Worm (Caenorhabditis elegans) whole organism, late embryonic: Measurements from ENCODE around the gene spe-36.

Experiments used
- C08G9.2 ChIP-seq: sonication (generic microtip); optimal IDR thresholded peaks from 2 replicates; lab custom pipeline; 2016; ENCODE audit warnings: mild to moderate bottlenecking, missing genetic modification characterization, moderate library complexity, missing compliant biosample characterization
- Y22D7AL.16 ChIP-seq: sonication (generic microtip); optimal IDR thresholded peaks from 2 replicates; lab custom pipeline; 2016; ENCODE audit warnings: missing genetic modification characterization, missing compliant biosample characterization
- ahr-1 ChIP-seq: sonication (generic microtip); optimal IDR thresholded peaks from 2 replicates; lab custom pipeline; 2016; ENCODE audit warnings: missing genetic modification characterization, missing compliant biosample characterization
- ceh-14 ChIP-seq: sonication (generic microtip); optimal IDR thresholded peaks from 2 replicates; lab custom pipeline; 2016; ENCODE audit warnings: missing genotype, missing genetic modification characterization, missing compliant biosample characterization
- ceh-2 ChIP-seq: sonication (generic microtip); optimal IDR thresholded peaks from 2 replicates; lab custom pipeline; 2016; ENCODE audit warnings: missing genotype, missing genetic modification characterization, missing compliant biosample characterization
- ceh-22 ChIP-seq: sonication (generic microtip); optimal IDR thresholded peaks from 2 replicates; lab custom pipeline; 2017; ENCODE audit warnings: missing biosample characterization, missing genetic modification characterization
- ceh-24 ChIP-seq: sonication (generic microtip); optimal IDR thresholded peaks from 2 replicates; lab custom pipeline; 2016; ENCODE audit warnings: mild to moderate bottlenecking, missing genetic modification characterization, missing compliant biosample characterization
- ceh-30 ChIP-seq: fragments of 150-350 bp; optimal IDR thresholded peaks from 2 replicates; lab custom pipeline; 2014; ENCODE audit warnings: missing biosample characterization, missing genetic modification characterization
- ceh-45 ChIP-seq: fragments of 200-800 bp; sonication (Bioruptor generic); IDR thresholded peaks from 2 replicates; pipeline ENCODE4 v1.3.6; 2022; ENCODE audit warnings: missing genetic modification reagents, missing genetic modification characterization, missing compliant biosample characterization
- ceh-48 ChIP-seq: sonication (generic microtip); optimal IDR thresholded peaks from 2 replicates; lab custom pipeline; 2016; ENCODE audit warnings: missing genetic modification characterization, inconsistent platforms, missing compliant biosample characterization
- ceh-9 ChIP-seq: sonication (generic microtip); optimal IDR thresholded peaks from 2 replicates; lab custom pipeline; 2016; ENCODE audit warnings: mild to moderate bottlenecking, missing genetic modification characterization, inconsistent platforms, missing compliant biosample characterization
- che-1 ChIP-seq: sonication (generic microtip); optimal IDR thresholded peaks from 2 replicates; lab custom pipeline; 2016; ENCODE audit warnings: mild to moderate bottlenecking, missing genetic modification characterization, missing compliant biosample characterization
- dve-1 ChIP-seq: sonication (generic microtip); optimal IDR thresholded peaks from 2 replicates; lab custom pipeline; 2017; ENCODE audit warnings: antibody characterized with exemption, mild to moderate bottlenecking, missing genetic modification characterization, missing compliant biosample characterization
- elt-2 ChIP-seq: sonication (generic microtip); optimal IDR thresholded peaks from 2 replicates; lab custom pipeline; 2016; ENCODE audit warnings: missing genetic modification reagents, missing genetic modification characterization, missing compliant biosample characterization
- elt-4 ChIP-seq: sonication (generic microtip); optimal IDR thresholded peaks from 2 replicates; lab custom pipeline; 2016; ENCODE audit warnings: missing genetic modification characterization, missing compliant biosample characterization
- ets-4 ChIP-seq: sonication (generic microtip); optimal IDR thresholded peaks from 2 replicates; lab custom pipeline; 2016; ENCODE audit warnings: missing genetic modification characterization, missing compliant biosample characterization
- eyg-1 ChIP-seq: sonication (generic microtip); optimal IDR thresholded peaks from 2 replicates; lab custom pipeline; 2016; ENCODE audit warnings: missing genotype, missing genetic modification characterization, missing compliant biosample characterization
- fkh-10 ChIP-seq: fragments of 150-350 bp; optimal IDR thresholded peaks from 2 replicates; lab custom pipeline; 2014; ENCODE audit warnings: missing biosample characterization, missing genetic modification reagents, missing genetic modification characterization
- fkh-6 ChIP-seq: sonication (generic microtip); optimal IDR thresholded peaks from 2 replicates; lab custom pipeline; 2016; ENCODE audit warnings: missing genetic modification characterization, missing compliant biosample characterization
- hlh-13 ChIP-seq: fragments of 200-800 bp; sonication (Bioruptor generic); optimal IDR thresholded peaks from 2 replicates; lab custom pipeline; 2018; ENCODE audit warnings: mild to moderate bottlenecking, missing genetic modification characterization, missing compliant biosample characterization
- hlh-30 ChIP-seq: sonication (generic microtip); optimal IDR thresholded peaks from 2 replicates; lab custom pipeline; 2017; ENCODE audit warnings: antibody characterized with exemption, missing genetic modification characterization, missing compliant biosample characterization; ENCODE audit not compliant: insufficient read depth
- hlh-6 ChIP-seq: sonication (generic microtip); optimal IDR thresholded peaks from 2 replicates; lab custom pipeline; 2016; ENCODE audit warnings: missing genotype, missing genetic modification characterization, missing compliant biosample characterization
- hlh-8 ChIP-seq: sonication (generic microtip); optimal IDR thresholded peaks from 2 replicates; lab custom pipeline; 2016; ENCODE audit warnings: missing genotype, missing genetic modification characterization, missing compliant biosample characterization
- lim-6 ChIP-seq: sonication (generic microtip); optimal IDR thresholded peaks from 2 replicates; lab custom pipeline; 2016; ENCODE audit warnings: missing genetic modification characterization, missing compliant biosample characterization
- lin-11 ChIP-seq: fragments of 200-800 bp; sonication (Bioruptor generic); optimal IDR thresholded peaks from 2 replicates; lab custom pipeline; 2018; ENCODE audit warnings: mild to moderate bottlenecking, missing genetic modification characterization, missing compliant biosample characterization
- madf-2 ChIP-seq: sonication (generic microtip); optimal IDR thresholded peaks from 2 replicates; lab custom pipeline; 2017; ENCODE audit warnings: missing genetic modification characterization, missing compliant biosample characterization
- mec-3 ChIP-seq: sonication (generic microtip); optimal IDR thresholded peaks from 2 replicates; lab custom pipeline; 2016; ENCODE audit warnings: borderline replicate concordance, missing genetic modification characterization, missing compliant biosample characterization
- nhr-11 ChIP-seq: fragments of 150-350 bp; optimal IDR thresholded peaks from 2 replicates; lab custom pipeline; 2014; ENCODE audit warnings: missing biosample characterization, missing genetic modification characterization
- nhr-232 ChIP-seq: sonication (generic microtip); optimal IDR thresholded peaks from 2 replicates; lab custom pipeline; 2016; ENCODE audit warnings: missing genetic modification characterization, missing compliant biosample characterization
- npax-4 ChIP-seq: sonication (generic microtip); optimal IDR thresholded peaks from 2 replicates; lab custom pipeline; 2016; ENCODE audit warnings: missing genetic modification characterization, missing compliant biosample characterization
- odd-2 ChIP-seq: sonication (generic microtip); optimal IDR thresholded peaks from 2 replicates; lab custom pipeline; 2017; ENCODE audit warnings: antibody characterized with exemption, mild to moderate bottlenecking, missing genetic modification characterization, missing compliant biosample characterization
- pag-3 ChIP-seq: sonication (generic microtip); optimal IDR thresholded peaks from 2 replicates; lab custom pipeline; 2016; ENCODE audit warnings: missing compliant biosample characterization, missing genetic modification characterization, borderline replicate concordance
- pat-9 ChIP-seq: fragments of 200-800 bp; sonication (Bioruptor generic); optimal IDR thresholded peaks from 2 replicates; lab custom pipeline; 2018; ENCODE audit warnings: mild to moderate bottlenecking, missing genetic modification characterization, moderate library complexity, missing compliant biosample characterization
- pha-2 ChIP-seq: sonication (generic microtip); optimal IDR thresholded peaks from 2 replicates; lab custom pipeline; 2017; ENCODE audit warnings: mild to moderate bottlenecking, missing genetic modification characterization, missing compliant biosample characterization
- pqm-1 ChIP-seq: sonication (generic microtip); optimal IDR thresholded peaks from 2 replicates; lab custom pipeline; 2016; ENCODE audit warnings: missing genetic modification characterization, missing compliant biosample characterization
- ref-2 ChIP-seq: sonication (generic microtip); optimal IDR thresholded peaks from 2 replicates; lab custom pipeline; 2016; ENCODE audit warnings: missing genetic modification characterization, missing compliant biosample characterization
- rnt-1 ChIP-seq: sonication (generic microtip); optimal IDR thresholded peaks from 2 replicates; lab custom pipeline; 2016; ENCODE audit warnings: missing genetic modification characterization, missing compliant biosample characterization
- sdc-2 ChIP-seq: sonication (generic microtip); optimal IDR thresholded peaks from 2 replicates; lab custom pipeline; 2016; ENCODE audit warnings: missing genotype, missing genetic modification characterization, missing compliant biosample characterization
- sox-2 ChIP-seq: fragments of 200-800 bp; sonication (Bioruptor generic); IDR thresholded peaks from 2 replicates; pipeline ENCODE4 v1.3.6; 2022; ENCODE audit warnings: missing genetic modification reagents, missing genetic modification characterization, missing compliant biosample characterization
- sox-4 ChIP-seq: sonication (generic microtip); optimal IDR thresholded peaks from 2 replicates; lab custom pipeline; 2017; ENCODE audit warnings: mild to moderate bottlenecking, missing genetic modification characterization, inconsistent platforms, missing compliant biosample characterization
- tbx-2 ChIP-seq: sonication (generic microtip); optimal IDR thresholded peaks from 2 replicates; lab custom pipeline; 2016; ENCODE audit warnings: missing genetic modification characterization, missing compliant biosample characterization
- tbx-7 ChIP-seq: sonication (generic microtip); optimal IDR thresholded peaks from 2 replicates; lab custom pipeline; 2016; ENCODE audit warnings: missing genotype, missing genetic modification characterization, missing compliant biosample characterization
- ttx-3 ChIP-seq: sonication (generic microtip); optimal IDR thresholded peaks from 2 replicates; lab custom pipeline; 2016; ENCODE audit warnings: missing genetic modification reagents, missing genetic modification characterization, missing compliant biosample characterization
- unc-3 ChIP-seq, 2 experiments: fragments of 200-800 bp in 1 of 2; sonication (Bioruptor generic) in 1 of 2; sonication (generic microtip) in 1 of 2; conservative IDR thresholded peaks in 1 of 2; optimal IDR thresholded peaks in 1 of 2; 2 replicates each; pipeline versions ENCODE4 v1.3.6 to Lab custom; 2016 to 2022; ENCODE audit warnings: missing compliant biosample characterization in 2 of 2, missing genetic modification characterization in 2 of 2, missing genetic modification reagents in 1 of 2
- unc-55 ChIP-seq: sonication (generic microtip); optimal IDR thresholded peaks from 2 replicates; lab custom pipeline; 2017; ENCODE audit warnings: missing biosample characterization, missing genetic modification reagents, missing genetic modification characterization
- unc-86 ChIP-seq: sonication (generic microtip); optimal IDR thresholded peaks from 2 replicates; lab custom pipeline; 2016; ENCODE audit warnings: missing genetic modification characterization, missing compliant biosample characterization
- zip-5 ChIP-seq: sonication (generic microtip); optimal IDR thresholded peaks from 2 replicates; lab custom pipeline; 2016; ENCODE audit warnings: missing genetic modification characterization, missing compliant biosample characterization
- ztf-16 ChIP-seq: sonication (generic microtip); optimal IDR thresholded peaks from 2 replicates; lab custom pipeline; 2017; ENCODE audit warnings: missing genetic modification characterization, missing compliant biosample characterization

Gene spe-36

DNA sequence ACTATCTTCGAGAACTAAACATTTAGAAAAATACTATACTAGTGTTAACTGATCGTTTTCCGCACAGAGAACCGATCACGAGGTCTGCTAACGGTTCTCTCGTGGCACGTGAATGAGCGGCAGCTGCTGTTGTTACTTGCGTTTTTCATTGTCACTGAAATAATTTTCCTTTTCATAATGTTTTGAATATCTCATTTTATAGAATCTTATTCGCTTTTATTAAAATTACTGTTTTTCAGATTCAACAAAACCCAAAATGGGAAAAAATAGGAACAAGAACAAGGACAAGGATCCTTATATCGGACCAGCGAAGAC is 44.3 kb upstream of the spe-36 start, which contains the start of gene F58B3.6:
Gene F58B3.6, plus strand, starts transcription at position 240 of the 315 bp plus-strand sequence.
- no peak for TF ChIP-seq ceh-45 (GFP tag; lab: Robert Waterston, UW)
- TF ChIP-seq che-1 = no peak
- no peak for TF ChIP-seq unc-86 (tag; lab: Kevin White, UChicago)
- TF ChIP-seq hlh-6 (tag; lab: Kevin White, UChicago) = no peak
- no peak for TF ChIP-seq npax-4 (tag; lab: Kevin White, UChicago)
- peak; percentile 67 for TF ChIP-seq hlh-30
- TF ChIP-seq elt-4 (tag; lab: Kevin White, UChicago) = no peak
- no peak for TF ChIP-seq pat-9 (tag; lab: Kevin White, UChicago)
- TF ChIP-seq elt-2 = no peak
- TF ChIP-seq, all 69 proteins: peak for 1

DNA sequence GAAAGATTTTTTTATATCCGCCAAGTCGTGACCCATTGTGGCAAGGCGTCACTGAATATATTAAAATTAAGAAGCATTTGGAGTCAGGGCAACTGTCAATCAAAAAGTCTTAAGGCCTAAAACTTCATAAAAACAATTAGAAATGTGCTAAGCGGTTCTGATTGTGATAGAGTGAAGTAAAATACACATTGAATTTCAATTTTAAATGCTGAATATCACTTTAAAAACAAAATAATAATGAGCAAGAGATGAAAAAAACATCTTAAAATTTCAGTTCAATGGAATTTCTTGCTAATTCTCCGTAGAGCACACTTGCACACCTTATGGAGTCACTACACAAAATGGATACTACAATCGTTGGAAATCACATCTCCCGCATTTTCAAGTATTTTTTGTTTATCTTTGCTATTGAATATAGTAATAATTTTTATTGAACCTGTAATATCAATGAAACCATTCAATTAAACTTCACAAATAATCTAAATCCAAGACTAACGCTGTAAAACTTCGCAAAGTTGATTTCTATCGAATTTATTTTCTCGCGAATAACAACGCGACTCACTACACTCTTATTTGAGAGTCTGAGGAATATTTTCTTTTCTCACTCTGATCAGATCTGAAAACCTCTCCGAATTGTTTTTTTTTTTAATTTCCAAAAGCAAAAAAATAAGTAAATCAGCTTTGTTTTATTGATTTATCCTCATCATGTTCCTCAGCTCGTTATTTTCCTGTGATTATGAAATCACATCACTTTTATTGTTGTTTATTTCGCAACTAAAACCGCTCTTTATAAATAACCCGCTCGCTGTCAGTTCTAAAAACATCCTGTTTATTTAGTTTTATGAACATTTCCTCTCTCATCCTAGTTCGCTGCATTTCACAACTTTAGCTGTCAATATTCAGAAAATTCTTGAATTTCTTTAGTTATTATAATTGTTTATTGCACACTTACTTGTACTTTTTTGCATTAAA is 43.7 kb upstream of the spe-36 start, which contains the start of gene mars-1:
Gene mars-1, minus strand, starts transcription at position 51 of the 972 bp plus-strand sequence.
- peak; percentile 49 for TF ChIP-seq rnt-1 (tag; lab: Kevin White, UChicago)
- TF ChIP-seq nhr-232 (tag; lab: Kevin White, UChicago) = no peak
- no peak for TF ChIP-seq sox-2 (GFP tag; lab: Robert Waterston, UW)
- TF ChIP-seq tbx-7 (tag; lab: Kevin White, UChicago) = peak; percentile 79
- no peak for TF ChIP-seq lin-11
- no peak for TF ChIP-seq odd-2 (tag; lab: Kevin White, UChicago)
- TF ChIP-seq nhr-11 (tag; lab: Kevin White, UChicago) = no peak
- TF ChIP-seq dve-1 (tag; lab: Kevin White, UChicago) = no peak
- no peak for TF ChIP-seq ceh-9
- no peak for TF ChIP-seq pat-9 (tag; lab: Kevin White, UChicago)
- peak; percentile 93 for TF ChIP-seq zip-5 (tag; lab: Kevin White, UChicago)
- TF ChIP-seq unc-55 (GFP tag; lab: Kevin White, UChicago) = no peak
- no peak for TF ChIP-seq Y22D7AL.16 (tag; lab: Kevin White, UChicago)
- no peak for TF ChIP-seq fkh-6
- peak; percentile 18 for TF ChIP-seq eyg-1 (tag; lab: Kevin White, UChicago)
- no peak for TF ChIP-seq sox-4 (tag; lab: Kevin White, UChicago)
- TF ChIP-seq mec-3 (tag; lab: Kevin White, UChicago) = peak; percentile 49
- peak; percentile 51 for TF ChIP-seq hlh-8 (tag; lab: Kevin White, UChicago)
- TF ChIP-seq ceh-45 (GFP tag; lab: Robert Waterston, UW) = no peak
- TF ChIP-seq ttx-3 (tag; lab: Kevin White, UChicago) = no peak
- TF ChIP-seq fkh-10 (GFP tag; lab: Kevin White, UChicago) = no peak
- no peak for TF ChIP-seq hlh-13 (GFP tag; lab: Kevin White, UChicago)
- no peak for TF ChIP-seq ceh-22 (tag; lab: Kevin White, UChicago)
- no peak for TF ChIP-seq unc-3 (GFP tag; conservative IDR thresholded peaks at IDR 0.05; lab: Robert Waterston, UW)
- peak; percentile 60 for TF ChIP-seq unc-3 (tag; optimal IDR thresholded peaks at IDR 0.05; lab: Kevin White, UChicago)
- TF ChIP-seq pqm-1 (tag; lab: Kevin White, UChicago) = peak; percentile 64
- peak; percentile 57 for TF ChIP-seq unc-86 (tag; lab: Kevin White, UChicago)
- no peak for TF ChIP-seq ztf-16 (tag; lab: Kevin White, UChicago)
- no peak for TF ChIP-seq ceh-24
- TF ChIP-seq elt-4 (tag; lab: Kevin White, UChicago) = no peak
- TF ChIP-seq sdc-2 (tag; lab: Kevin White, UChicago) = no peak
- peak; percentile 90 for TF ChIP-seq ets-4 (tag; lab: Kevin White, UChicago)
- peak; percentile 62 for TF ChIP-seq ceh-14 (tag; lab: Kevin White, UChicago)
- TF ChIP-seq ceh-30 (tag; lab: Kevin White, UChicago) = no peak
- TF ChIP-seq ahr-1 (tag; lab: Kevin White, UChicago) = peak; percentile 53
- TF ChIP-seq madf-2 = no peak
- TF ChIP-seq npax-4 (tag; lab: Kevin White, UChicago) = no peak
- peak; percentile 85 for TF ChIP-seq C08G9.2
- TF ChIP-seq ceh-2 (tag; lab: Kevin White, UChicago) = peak; percentile 82
- no peak for TF ChIP-seq pha-2 (tag; lab: Kevin White, UChicago)
- TF ChIP-seq tbx-2 = peak; percentile 80
- TF ChIP-seq ceh-48 (tag; lab: Kevin White, UChicago) = no peak
- peak; percentile 54 for TF ChIP-seq lim-6
- TF ChIP-seq hlh-30 = no peak
- TF ChIP-seq ref-2 (tag; lab: Kevin White, UChicago) = peak; percentile 37
- TF ChIP-seq pag-3 = no peak
